Fruit fly (Drosophila melanogaster) whole organism, embryonic: Measurements from ENCODE around the gene CG4733.

Experiments used
- Aef1 ChIP-seq: fragments of 200-800 bp; sonication (Bioruptor generic); IDR thresholded peaks from 3 replicates; pipeline ENCODE4 v1.3.6; 2022; ENCODE audit warnings: missing biosample characterization, missing genetic modification characterization
- Antp ChIP-seq: fragments of 200-800 bp; sonication (Bioruptor generic); optimal IDR thresholded peaks from 3 replicates; lab custom pipeline; 2016; ENCODE audit warnings: missing biosample characterization, missing genetic modification characterization
- CG10565 ChIP-seq: fragments of 200-800 bp; sonication (Bioruptor generic); optimal IDR thresholded peaks from 3 replicates; lab custom pipeline; 2016; ENCODE audit warnings: missing biosample characterization, mild to moderate bottlenecking, missing genetic modification characterization
- CG12219 ChIP-seq: fragments of 200-800 bp; sonication (Bioruptor generic); optimal IDR thresholded peaks from 3 replicates; lab custom pipeline; 2018; ENCODE audit warnings: missing biosample characterization, mild to moderate bottlenecking, missing genetic modification characterization
- CG12236 ChIP-seq: fragments of 200-800 bp; sonication (Bioruptor generic); optimal IDR thresholded peaks from 2 replicates; lab custom pipeline; 2016; ENCODE audit warnings: missing biosample characterization, missing genetic modification characterization
- CG13424 ChIP-seq: fragments of 200-800 bp; sonication (Bioruptor generic); optimal IDR thresholded peaks from 2 replicates; lab custom pipeline; 2019; ENCODE audit warnings: missing biosample characterization, mild to moderate bottlenecking, missing genetic modification characterization, moderate library complexity
- CG13624 ChIP-seq: fragments of 200-800 bp; sonication (Bioruptor generic); optimal IDR thresholded peaks from 2 replicates; lab custom pipeline; 2016; ENCODE audit warnings: missing biosample characterization, missing genetic modification characterization
- CG14014 ChIP-seq: fragments of 200-800 bp; sonication (Bioruptor generic); IDR thresholded peaks from 2 replicates; pipeline ENCODE4 v1.3.6; 2022; ENCODE audit warnings: missing biosample characterization, missing genetic modification characterization
- CG17802 ChIP-seq: fragments of 200-800 bp; sonication (Bioruptor generic); optimal IDR thresholded peaks from 2 replicates; lab custom pipeline; 2018; ENCODE audit warnings: missing biosample characterization, mild to moderate bottlenecking, missing genetic modification characterization, moderate library complexity
- CG17829 ChIP-seq: fragments of 200-800 bp; optimal IDR thresholded peaks from 2 replicates; lab custom pipeline; 2019; ENCODE audit warnings: missing biosample characterization, mild to moderate bottlenecking, missing genetic modification characterization, moderate library complexity
- CG18476 ChIP-seq: fragments of 200-800 bp; sonication (Bioruptor generic); optimal IDR thresholded peaks from 2 replicates; lab custom pipeline; 2016; ENCODE audit warnings: missing biosample characterization, mild to moderate bottlenecking, missing genetic modification characterization
- CG18599 ChIP-seq: fragments of 200-800 bp; sonication (Bioruptor generic); optimal IDR thresholded peaks from 3 replicates; lab custom pipeline; 2017; ENCODE audit warnings: missing biosample characterization, missing genetic modification characterization, mild to moderate bottlenecking, moderate library complexity, missing genetic modification reagents
- CG31224 ChIP-seq: fragments of 200-800 bp; sonication (Bioruptor generic); IDR thresholded peaks from 2 replicates; pipeline ENCODE4 v1.3.6; 2022; ENCODE audit warnings: missing biosample characterization, missing genetic modification characterization
- CG3726 ChIP-seq: fragments of 200-800 bp; sonication (Bioruptor generic); IDR thresholded peaks from 3 replicates; pipeline ENCODE4, ENCODE4 v1.3.6; 2022; ENCODE audit warnings: missing biosample characterization, missing genetic modification characterization
- CG4424 ChIP-seq: fragments of 200-800 bp; sonication (Bioruptor generic); optimal IDR thresholded peaks from 3 replicates; lab custom pipeline; 2016; ENCODE audit warnings: missing biosample characterization, missing genetic modification characterization
- CG6254 ChIP-seq: fragments of 200-800 bp; sonication (Bioruptor generic); optimal IDR thresholded peaks from 3 replicates; lab custom pipeline; 2017; ENCODE audit warnings: mild to moderate bottlenecking, missing biosample characterization, missing genetic modification reagents, missing genetic modification characterization
- CG6683 ChIP-seq: fragments of 200-800 bp; sonication (Bioruptor generic); optimal IDR thresholded peaks from 2 replicates; lab custom pipeline; 2017; ENCODE audit warnings: missing biosample characterization, mild to moderate bottlenecking, missing genetic modification characterization, missing genetic modification reagents
- CG6689 ChIP-seq: fragments of 200-800 bp; sonication (Bioruptor generic); IDR thresholded peaks from 2 replicates; pipeline ENCODE4 v1.3.6; 2022; ENCODE audit warnings: missing biosample characterization, missing genetic modification characterization
- CG7372 ChIP-seq: fragments of 200-800 bp; sonication (Bioruptor generic); IDR thresholded peaks from 2 replicates; pipeline ENCODE4 v1.3.6; 2022; ENCODE audit warnings: missing biosample characterization, missing genetic modification characterization
- CG8924 ChIP-seq: fragments of 200-800 bp; optimal IDR thresholded peaks from 3 replicates; lab custom pipeline; 2019; ENCODE audit warnings: missing biosample characterization, mild to moderate bottlenecking, missing genetic modification characterization, moderate library complexity
- CG8944 ChIP-seq: fragments of 200-800 bp; sonication (Bioruptor generic); optimal IDR thresholded peaks from 3 replicates; lab custom pipeline; 2016; ENCODE audit warnings: missing biosample characterization, missing genetic modification characterization
- CHES-1-like ChIP-seq: fragments of 200-800 bp; sonication (Bioruptor generic); optimal IDR thresholded peaks from 2 replicates; lab custom pipeline; 2016; ENCODE audit warnings: missing biosample characterization, missing genetic modification characterization
- Chrac-16 ChIP-seq: fragments of 200-800 bp; sonication (Bioruptor generic); optimal IDR thresholded peaks from 3 replicates; lab custom pipeline; 2016; ENCODE audit warnings: missing biosample characterization, missing genetic modification characterization
- Dek ChIP-seq: fragments of 200-800 bp; sonication (Bioruptor generic); optimal IDR thresholded peaks from 3 replicates; lab custom pipeline; 2019; ENCODE audit warnings: missing biosample characterization, mild to moderate bottlenecking, missing genetic modification characterization, moderate library complexity
- Dip3 ChIP-seq: fragments of 200-800 bp; sonication (Bioruptor generic); optimal IDR thresholded peaks from 3 replicates; lab custom pipeline; 2016; ENCODE audit warnings: missing biosample characterization, missing genetic modification characterization
- E2f2 ChIP-seq: fragments of 200-800 bp; sonication (Bioruptor generic); IDR thresholded peaks from 2 replicates; pipeline ENCODE4 v1.3.6; 2022; ENCODE audit warnings: missing biosample characterization, missing genetic modification characterization
- Lhr ChIP-seq: fragments of 200-800 bp; sonication (Bioruptor generic); optimal IDR thresholded peaks from 3 replicates; lab custom pipeline; 2017; ENCODE audit warnings: mild to moderate bottlenecking, missing biosample characterization, missing genetic modification reagents, missing genetic modification characterization
- Six4 ChIP-seq: fragments of 200-800 bp; sonication (Bioruptor generic); optimal IDR thresholded peaks from 2 replicates; lab custom pipeline; 2016; ENCODE audit warnings: missing biosample characterization, missing genetic modification characterization
- Sox102F ChIP-seq: fragments of 200-800 bp; sonication (Bioruptor generic); optimal IDR thresholded peaks from 2 replicates; lab custom pipeline; 2018; ENCODE audit warnings: missing biosample characterization, mild to moderate bottlenecking, missing genetic modification characterization, moderate library complexity
- YL-1 ChIP-seq: fragments of 200-800 bp; sonication (Bioruptor generic); optimal IDR thresholded peaks from 3 replicates; lab custom pipeline; 2017; ENCODE audit warnings: missing biosample characterization, mild to moderate bottlenecking, missing genetic modification characterization
- aop ChIP-seq: fragments of 200-800 bp; sonication (Bioruptor generic); IDR thresholded peaks from 2 replicates; pipeline ENCODE4 v1.3.6; 2022; ENCODE audit warnings: missing biosample characterization, missing genetic modification characterization
- bowl ChIP-seq: fragments of 200-800 bp; sonication (Bioruptor generic); IDR thresholded peaks from 2 replicates; pipeline ENCODE4 v1.3.6; 2022; ENCODE audit warnings: missing biosample characterization, missing genetic modification characterization
- croc ChIP-seq: fragments of 200-800 bp; sonication (Bioruptor generic); conservative IDR thresholded peaks from 3 replicates; pipeline ENCODE4 v1.3.6; 2022; ENCODE audit warnings: missing biosample characterization, missing genetic modification characterization
- dimm ChIP-seq: fragments of 200-800 bp; sonication (Bioruptor generic); IDR thresholded peaks from 2 replicates; pipeline ENCODE4 v1.3.6; 2022; ENCODE audit warnings: missing biosample characterization, missing genetic modification characterization
- dm ChIP-seq: fragments of 200-800 bp; sonication (Bioruptor generic); optimal IDR thresholded peaks from 3 replicates; lab custom pipeline; 2016; ENCODE audit warnings: missing biosample characterization, missing genetic modification characterization
- fd3F ChIP-seq: fragments of 200-800 bp; sonication (Bioruptor generic); optimal IDR thresholded peaks from 2 replicates; lab custom pipeline; 2018; ENCODE audit warnings: missing biosample characterization, mild to moderate bottlenecking, missing genetic modification characterization, moderate library complexity
- her ChIP-seq: fragments of 200-800 bp; sonication (Bioruptor generic); optimal IDR thresholded peaks from 2 replicates; lab custom pipeline; 2016; ENCODE audit warnings: missing biosample characterization, missing genetic modification characterization
- hth ChIP-seq: fragments of >200 bp; optimal IDR thresholded peaks from 2 replicates; lab custom pipeline; 2017; ENCODE audit warnings: inconsistent platforms
- jigr1 ChIP-seq: fragments of 200-800 bp; sonication (Bioruptor generic); IDR thresholded peaks from 3 replicates; pipeline ENCODE4 v1.3.6; 2022; ENCODE audit warnings: missing biosample characterization, missing genetic modification characterization
- nau ChIP-seq: fragments of 200-800 bp; sonication (Bioruptor generic); optimal IDR thresholded peaks from 3 replicates; lab custom pipeline; 2017; ENCODE audit warnings: missing biosample characterization, mild to moderate bottlenecking, missing genetic modification characterization, missing genetic modification reagents
- nmo ChIP-seq: fragments of 200-800 bp; sonication (Bioruptor generic); optimal IDR thresholded peaks from 2 replicates; lab custom pipeline; 2018; ENCODE audit warnings: missing biosample characterization, mild to moderate bottlenecking, missing genetic modification characterization, moderate library complexity
- prd ChIP-seq, 3 experiments: fragments of >200 bp in 2 of 3; fragments of 200-800 bp in 1 of 3; sonication (Bioruptor generic) in 1 of 3; optimal IDR thresholded peaks in 2 of 3; IDR thresholded peaks in 1 of 3; 2 replicates in 2 of 3; 3 replicates in 1 of 3; pipeline versions ENCODE4 v1.3.6 to Lab custom; 2017 to 2022; ENCODE audit warnings: missing biosample characterization in 1 of 3, missing genetic modification characterization in 1 of 3
- sd ChIP-seq: fragments of 200-800 bp; sonication (Bioruptor generic); optimal IDR thresholded peaks from 3 replicates; lab custom pipeline; 2018; ENCODE audit warnings: missing biosample characterization, mild to moderate bottlenecking, missing genetic modification characterization, moderate library complexity
- shn ChIP-seq: fragments of 200-800 bp; sonication (Bioruptor generic); optimal IDR thresholded peaks from 3 replicates; lab custom pipeline; 2016; ENCODE audit warnings: missing biosample characterization, missing genetic modification characterization
- slbo ChIP-seq: fragments of 200-800 bp; sonication (Bioruptor generic); IDR thresholded peaks from 2 replicates; pipeline ENCODE4 v1.3.6; 2022; ENCODE audit warnings: missing biosample characterization, missing genetic modification characterization
- slp2 ChIP-seq: fragments of 200-800 bp; sonication (Bioruptor generic); optimal IDR thresholded peaks from 2 replicates; lab custom pipeline; 2016; ENCODE audit warnings: missing biosample characterization, missing genetic modification characterization
- sna ChIP-seq: fragments of 200-800 bp; sonication (Bioruptor generic); IDR thresholded peaks from 2 replicates; pipeline ENCODE4 v1.3.6; 2022; ENCODE audit warnings: missing biosample characterization, missing genetic modification characterization; ENCODE audit not compliant: partially characterized antibody
- wek ChIP-seq: fragments of 200-800 bp; sonication (Bioruptor generic); optimal IDR thresholded peaks from 3 replicates; lab custom pipeline; 2018; ENCODE audit warnings: missing biosample characterization, mild to moderate bottlenecking, missing genetic modification characterization, moderate library complexity
- wor ChIP-seq: fragments of 200-800 bp; sonication (Bioruptor generic); IDR thresholded peaks from 2 replicates; pipeline ENCODE4 v1.3.6; 2022; ENCODE audit warnings: missing biosample characterization, missing genetic modification characterization

CG4733 gene

dm6 chr3R:19846870-19847590, 43.5 kb upstream of the CG4733 start, which contains the start of gene MICU3 (continued):
- TF ChIP-seq prd (optimal IDR thresholded peaks at IDR 0.05; lab: Kevin White, UChicago) (no peak), prd (GFP tag; IDR thresholded peaks at IDR 0.05; lab: Robert Waterston, UW) (peak; percentile 75; the same call in 2 of the 3 replicates), croc (GFP tag; lab: Robert Waterston, UW) (peak; percentile 17; the same call in 1 of the 3 replicates), Six4 (GFP tag; lab: Kevin White, UChicago) (peak; percentile 69), CG7372 (GFP tag; lab: Robert Waterston, UW) (peak; percentile 50; the same call in 1 of the 2 replicates), CG4424 (GFP tag; lab: Kevin White, UChicago) (peak; percentile 67), CG8924 (tag; lab: Kevin White, UChicago) (peak; percentile 43), wek (GFP tag; lab: Kevin White, UChicago) (no peak), fd3F (GFP tag; lab: Kevin White, UChicago) (peak; percentile 52), bowl (GFP tag; lab: Robert Waterston, UW) (0 out of 2 replicates have a peak, but pooled peaks have one; percentile 18), jigr1 (GFP tag; lab: Robert Waterston, UW) (no peak), CG18599 (GFP tag; lab: Kevin White, UChicago) (peak; percentile 10), CG13624 (GFP tag; lab: Kevin White, UChicago) (peak; percentile 51), CG14014 (GFP tag; lab: Robert Waterston, UW) (peak; percentile 65), E2f2 (GFP tag; lab: Robert Waterston, UW) (peak; percentile 89), shn (peak; percentile 33), sna (GFP tag; lab: Robert Waterston, UW) (peak; percentile 59), CG6683 (GFP tag; lab: Kevin White, UChicago) (no peak), YL-1 (GFP tag; lab: Kevin White, UChicago) (no peak), slp2 (GFP tag; lab: Kevin White, UChicago) (peak; percentile 47), CG18476 (GFP tag; lab: Kevin White, UChicago) (peak; percentile 60), CHES-1-like (GFP tag; lab: Kevin White, UChicago) (peak; percentile 22), CG3726 (GFP tag; lab: Robert Waterston, UW) (no peak), her (GFP tag; lab: Kevin White, UChicago) (peak; percentile 9), CG6254 (no peak), Sox102F (GFP tag; lab: Kevin White, UChicago) (peak; percentile 60), Chrac-16 (GFP tag; lab: Kevin White, UChicago) (peak; percentile 74), wor (GFP tag; lab: Robert Waterston, UW) (0 out of 2 replicates have a peak, but pooled peaks have one; percentile 32), CG10565 (no peak), Dek (peak; percentile 57), aop (GFP tag; lab: Robert Waterston, UW) (no peak), nmo (peak; percentile 75), slbo (GFP tag; lab: Robert Waterston, UW) (peak; percentile 83), Dip3 (GFP tag; lab: Kevin White, UChicago) (peak; percentile 41), Antp (GFP tag; lab: Kevin White, UChicago) (peak; percentile 66), nau (GFP tag; lab: Kevin White, UChicago) (no peak), hth (lab: Kevin White, UChicago) (no peak), CG12219 (GFP tag; lab: Kevin White, UChicago) (no peak), CG6689 (GFP tag; lab: Robert Waterston, UW) (peak; percentile 66), Lhr (GFP tag; lab: Kevin White, UChicago) (peak; percentile 28), CG31224 (GFP tag; lab: Robert Waterston, UW) (0 out of 2 replicates have a peak, but pooled peaks have one; percentile 48), CG17829 (tag; lab: Kevin White, UChicago) (peak; percentile 33), CG8944 (peak; percentile 71), CG12236 (GFP tag; lab: Kevin White, UChicago) (no peak), sd (tag; lab: Kevin White, UChicago) (peak; percentile 46), dimm (GFP tag; lab: Robert Waterston, UW) (no peak), CG13424 (tag; lab: Kevin White, UChicago) (peak; percentile 67), dm (no peak), CG17802 (peak; percentile 36), Aef1 (GFP tag; lab: Robert Waterston, UW) (no peak)
